Fruit fly (Drosophila melanogaster) whole organism, larva: ENCODE data around the gene CG14718.

ENCODE experiments used
- noc ChIP-seq: fragments of 200-800 bp; sonication (Bioruptor generic); optimal IDR thresholded peaks from 3 replicates; lab custom pipeline; 2019; ENCODE audit warnings: missing biosample characterization, mild to moderate bottlenecking, missing genetic modification characterization, moderate library complexity

CG14718 gene

DNA sequence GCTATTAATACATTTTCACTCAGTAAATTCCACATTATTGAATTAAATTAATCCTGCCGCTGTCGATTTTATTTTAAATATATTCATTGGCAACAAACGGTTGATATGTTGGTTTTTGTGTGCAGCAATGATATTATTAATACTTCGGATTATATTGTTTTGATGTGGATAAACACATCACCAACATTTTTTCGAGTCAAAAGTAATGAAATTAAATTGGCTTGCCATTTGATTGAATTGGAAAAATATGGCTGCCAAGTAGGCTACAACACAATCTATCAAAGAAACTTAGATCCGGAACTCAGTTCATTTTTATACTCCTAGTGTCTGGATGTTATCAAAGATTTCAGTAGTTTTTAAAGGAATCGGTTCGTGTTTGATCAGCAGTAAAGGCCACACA is at the start of gene CG14718:
Gene CG14718, plus strand, starts transcription at position 301 of the 400 bp plus-strand sequence.
- no peak for TF ChIP-seq noc (tag; lab: Kevin White, UChicago)

DNA sequence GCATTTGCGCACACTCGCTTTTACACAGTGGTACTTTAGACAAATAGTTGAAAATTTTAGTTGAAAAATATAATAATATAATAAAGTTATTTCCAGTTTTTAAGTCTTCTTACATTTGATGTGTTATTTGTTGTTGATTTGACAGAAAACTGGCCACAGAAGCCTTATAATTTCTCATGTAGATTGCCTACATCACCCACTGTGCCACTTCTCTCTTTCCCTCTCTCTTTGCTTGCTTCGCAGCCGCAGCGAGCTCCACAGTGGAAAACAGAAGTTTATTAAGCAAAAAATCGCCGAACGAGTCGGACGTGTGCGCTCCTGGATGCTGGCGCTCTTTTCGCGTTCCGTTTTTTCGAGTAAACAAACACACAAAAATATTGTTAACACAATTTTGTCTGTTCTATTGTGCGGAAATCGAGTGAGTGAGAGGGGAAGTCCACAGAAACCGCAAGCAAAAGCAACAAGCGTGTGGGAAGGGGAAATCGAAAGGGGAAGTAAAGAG is 44.5 kb upstream of the CG14718 start, which contains the start of gene CG42327:
Gene CG42327, plus strand, starts transcription at position 277 of the 502 bp plus-strand sequence.
- TF ChIP-seq noc (tag; lab: Kevin White, UChicago), result peak; percentile 31

DNA sequence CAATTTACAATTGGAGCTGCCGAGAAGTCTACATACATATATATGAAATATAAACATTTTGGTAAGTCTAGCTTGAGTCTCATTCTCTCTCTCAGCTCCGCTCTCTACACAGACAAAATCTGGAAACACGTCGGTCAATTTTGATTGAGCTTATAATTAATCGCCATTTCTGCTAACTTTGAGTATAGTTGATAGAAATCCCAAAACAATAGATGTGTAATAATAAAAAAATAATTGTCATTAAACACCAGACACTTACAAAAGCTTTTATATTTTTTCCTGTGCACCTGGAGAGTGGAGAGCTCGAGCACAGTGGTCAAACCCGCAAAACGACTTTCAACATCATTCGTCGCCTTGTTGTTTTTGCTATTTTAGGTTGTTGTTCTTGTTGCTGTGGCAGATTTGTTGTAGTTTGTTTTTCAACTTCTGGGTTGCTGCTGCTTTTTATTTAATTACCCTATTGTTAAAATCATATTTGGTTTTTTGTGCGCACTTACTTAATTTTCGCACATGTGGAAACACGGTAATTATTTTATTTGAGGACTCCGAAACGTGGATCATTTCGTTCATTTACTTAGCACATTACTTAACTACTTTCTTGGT is 43.7 kb upstream of the CG14718 start:
- TF ChIP-seq noc (tag; lab: Kevin White, UChicago), result peak; percentile 96

DNA sequence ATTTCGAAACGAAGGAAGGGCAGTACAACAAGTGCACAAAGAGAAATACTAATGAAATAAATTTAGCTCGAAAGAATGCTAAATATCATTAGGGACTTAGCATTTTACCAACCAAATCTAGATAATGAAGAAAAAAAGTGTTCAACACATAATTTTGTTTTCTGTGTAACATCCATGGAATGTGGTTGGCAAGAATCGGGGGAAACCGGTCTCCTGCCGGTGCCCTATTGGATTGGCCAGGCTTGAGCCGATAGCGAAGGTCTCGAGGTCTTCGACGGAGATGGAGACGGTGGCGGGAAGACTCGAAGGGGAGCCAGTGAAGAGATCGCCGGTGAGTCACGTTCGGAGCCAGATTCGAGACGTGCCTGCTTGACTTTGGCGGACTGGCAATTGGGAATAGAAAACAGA is 42.6 kb upstream of the CG14718 start:
- peak; percentile 62 for TF ChIP-seq noc (tag; lab: Kevin White, UChicago)

DNA sequence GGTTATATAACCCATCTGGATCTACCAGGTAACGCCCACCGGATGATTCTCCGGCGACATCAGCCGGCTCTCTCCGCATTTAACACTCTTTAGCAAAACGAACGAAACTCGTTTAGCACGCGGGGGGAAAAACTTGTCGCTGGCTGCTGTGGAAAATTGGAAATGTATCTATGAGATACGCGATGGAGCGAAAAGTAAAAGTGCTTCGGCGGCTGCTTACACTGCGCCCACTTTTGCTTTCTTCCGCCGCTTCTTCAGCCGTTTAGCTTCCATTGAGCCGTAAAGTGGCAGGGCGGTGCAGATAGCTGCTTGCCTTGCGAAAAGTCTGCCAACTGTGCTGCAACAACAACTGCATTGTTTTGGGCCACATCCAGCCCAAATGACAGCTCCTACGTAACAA is 39.2 kb upstream of the CG14718 start:
- no peak for TF ChIP-seq noc (tag; lab: Kevin White, UChicago)

DNA sequence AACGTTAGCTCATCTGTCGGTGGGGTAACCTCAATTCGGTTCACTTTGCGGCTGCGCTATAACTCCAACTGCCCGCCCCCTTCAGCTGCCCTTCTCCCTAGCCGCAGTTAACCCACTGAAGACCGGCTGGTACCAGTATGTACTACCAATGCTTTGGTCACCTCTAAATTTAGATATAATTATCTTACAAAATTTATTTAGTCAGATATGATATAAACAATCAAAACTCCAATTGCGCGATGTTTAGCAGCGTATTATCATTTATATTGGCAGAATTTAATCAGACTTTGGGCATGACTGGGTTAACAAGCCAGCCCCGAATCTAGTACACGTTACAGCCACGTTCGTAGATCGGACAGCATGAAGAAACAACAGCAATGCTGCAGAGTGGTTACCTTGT is 38.7 kb upstream of the CG14718 start:
- no peak for TF ChIP-seq noc (tag; lab: Kevin White, UChicago)

DNA sequence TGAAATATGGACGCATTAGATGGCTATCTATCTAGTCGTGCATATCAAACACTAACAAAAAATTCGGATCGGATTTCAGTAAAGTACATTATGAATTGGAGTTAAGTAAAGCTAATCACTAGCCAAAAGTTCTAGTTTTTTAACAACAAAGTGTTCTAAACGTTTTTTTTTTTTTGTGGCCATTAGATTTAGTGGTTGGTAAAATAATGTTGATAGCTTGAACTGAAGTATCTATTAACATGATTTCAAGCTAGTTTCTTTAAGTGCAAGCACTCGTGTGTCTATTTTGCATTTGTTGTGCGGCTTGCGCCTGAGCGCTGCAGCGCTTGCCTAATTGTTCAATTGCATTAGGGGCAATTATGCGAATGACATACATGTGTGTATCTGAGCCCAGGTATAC is 37.8 kb upstream of the CG14718 start:
- no peak for TF ChIP-seq noc (tag; lab: Kevin White, UChicago)

DNA sequence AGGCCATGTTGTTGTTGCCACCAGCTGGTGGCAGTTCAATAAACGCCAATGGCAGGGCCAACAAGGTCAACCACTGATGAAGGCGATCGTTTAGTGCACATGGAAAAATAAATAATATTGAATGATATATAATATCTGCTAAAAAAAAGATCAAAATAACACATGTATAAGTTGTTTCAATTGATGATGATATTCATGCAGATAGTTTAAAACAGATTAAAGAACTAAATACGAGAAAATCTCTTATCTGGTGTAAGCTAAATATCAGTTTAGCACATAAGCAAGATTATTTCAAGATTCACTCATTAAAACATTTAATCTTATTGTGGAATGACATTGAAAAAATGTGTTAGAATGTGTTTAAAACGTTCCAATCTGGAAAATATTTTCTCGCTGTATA is 37.0 kb upstream of the CG14718 start:
- TF ChIP-seq noc (tag; lab: Kevin White, UChicago), result no peak

DNA sequence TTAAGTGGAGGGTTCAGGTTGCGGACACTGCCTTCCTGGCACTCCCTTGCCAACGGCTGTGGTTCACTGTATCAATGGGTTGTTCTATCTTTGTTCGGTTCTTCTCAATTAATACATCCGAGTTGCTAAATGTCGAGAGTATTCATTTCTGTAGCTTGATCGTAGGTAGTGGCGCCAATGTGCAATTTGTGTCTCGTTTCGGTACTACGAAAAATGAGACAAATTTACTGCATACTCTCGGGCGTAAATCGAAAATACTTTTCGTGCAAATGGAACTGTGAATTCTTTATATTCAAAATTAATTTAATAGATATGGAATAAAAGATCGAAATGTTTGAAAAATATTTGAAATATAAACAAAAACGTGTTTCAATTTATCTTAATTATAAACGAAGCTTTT is 34.9 kb upstream of the CG14718 start:
- TF ChIP-seq noc (tag; lab: Kevin White, UChicago), result no peak

DNA sequence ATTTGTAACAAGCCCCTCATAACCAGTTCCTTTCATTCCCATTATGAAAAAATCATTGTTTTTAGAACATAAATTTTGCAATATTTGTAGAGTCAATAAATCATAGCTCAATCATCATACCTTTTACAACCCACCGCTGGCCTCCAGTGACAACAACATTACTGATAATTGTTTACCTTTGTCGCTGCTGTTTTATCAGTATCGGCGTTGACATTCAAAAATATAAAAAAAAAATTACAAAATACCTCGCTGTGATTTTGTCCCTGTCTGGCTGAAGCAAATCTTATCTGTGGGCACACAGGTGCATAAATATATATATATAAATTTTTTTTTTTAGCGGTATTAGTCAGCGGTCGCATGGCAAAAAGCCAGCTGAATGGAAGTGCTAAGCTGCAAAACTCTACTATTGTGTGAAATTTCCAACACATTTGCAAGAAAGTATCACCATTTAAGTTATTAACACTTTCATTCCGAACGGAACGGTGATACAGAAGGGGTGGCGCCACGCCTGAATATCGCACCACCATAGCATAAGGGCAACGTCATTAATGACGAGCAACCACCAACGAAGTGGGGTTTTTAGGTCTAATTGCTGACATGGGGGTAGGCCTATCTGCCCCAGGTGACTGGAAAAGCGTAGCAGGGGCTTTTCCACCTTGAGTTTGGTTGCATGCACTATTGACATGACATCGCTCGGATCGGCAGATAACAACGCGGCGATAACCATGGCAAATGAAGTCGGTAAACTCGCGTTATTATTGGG is 34.3 kb upstream of the CG14718 start:
- no peak for TF ChIP-seq noc (tag; lab: Kevin White, UChicago)

DNA sequence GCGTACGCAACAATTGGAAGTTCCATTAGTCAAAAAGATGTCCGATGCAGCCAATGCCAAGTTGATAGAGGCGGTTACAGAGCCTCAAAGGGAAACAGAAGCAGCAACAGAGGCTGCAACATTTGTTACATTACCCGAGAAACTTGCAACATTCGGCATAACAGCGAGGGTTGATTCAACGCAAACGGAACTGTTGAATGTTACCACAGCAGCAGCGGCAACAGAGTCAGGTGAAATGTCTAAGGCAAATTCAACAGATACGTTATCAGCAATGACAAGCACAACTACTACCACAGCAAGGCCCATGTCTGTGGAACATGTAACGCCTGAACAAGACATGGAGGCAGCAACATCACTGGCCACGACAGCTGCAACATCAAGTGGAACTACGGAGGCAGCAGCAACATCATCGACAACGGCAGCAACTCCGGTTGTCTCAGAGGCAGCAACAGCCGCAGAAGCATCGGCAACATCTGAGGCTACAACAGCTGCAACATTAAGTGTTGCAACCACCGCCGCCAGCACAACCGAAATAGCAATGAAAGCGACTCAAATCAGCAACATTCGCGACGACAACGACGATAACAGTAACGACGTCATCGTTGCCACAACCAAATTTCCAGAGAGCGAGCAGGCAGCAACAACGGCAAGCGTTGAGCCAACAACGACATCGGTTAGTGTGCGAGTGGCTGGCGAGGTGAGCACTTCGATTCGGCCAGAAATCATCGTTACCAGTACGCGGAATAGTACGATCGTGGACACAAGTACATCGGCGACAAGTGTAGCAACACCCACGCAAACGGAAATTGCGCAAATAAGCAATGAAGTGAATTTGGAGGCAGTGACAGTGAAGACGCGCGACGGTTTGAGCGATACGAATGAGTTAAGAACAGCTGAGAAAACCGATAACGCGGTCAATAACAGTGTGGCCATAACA is 31.1 kb upstream of the CG14718 start:
- TF ChIP-seq noc (tag; lab: Kevin White, UChicago), result no peak

DNA sequence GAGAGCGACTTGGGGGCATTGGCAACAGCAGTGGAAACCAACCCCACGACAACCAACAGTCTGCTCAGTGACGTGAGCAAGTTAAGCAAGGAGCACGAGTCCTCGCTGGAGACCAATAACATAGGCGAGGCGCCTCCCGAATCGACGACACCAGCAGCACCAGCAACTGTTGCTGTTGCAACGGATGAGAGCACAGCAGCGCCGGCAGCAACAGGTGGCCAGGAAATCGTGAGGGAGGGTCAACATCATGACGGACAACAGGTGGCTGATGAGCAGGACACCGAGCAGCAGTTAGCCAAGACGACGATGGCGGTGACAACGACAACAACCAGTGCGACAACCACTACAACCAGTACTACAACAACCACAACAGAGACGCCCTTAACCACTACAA is 30.5 kb upstream of the CG14718 start:
- no peak for TF ChIP-seq noc (tag; lab: Kevin White, UChicago)

DNA sequence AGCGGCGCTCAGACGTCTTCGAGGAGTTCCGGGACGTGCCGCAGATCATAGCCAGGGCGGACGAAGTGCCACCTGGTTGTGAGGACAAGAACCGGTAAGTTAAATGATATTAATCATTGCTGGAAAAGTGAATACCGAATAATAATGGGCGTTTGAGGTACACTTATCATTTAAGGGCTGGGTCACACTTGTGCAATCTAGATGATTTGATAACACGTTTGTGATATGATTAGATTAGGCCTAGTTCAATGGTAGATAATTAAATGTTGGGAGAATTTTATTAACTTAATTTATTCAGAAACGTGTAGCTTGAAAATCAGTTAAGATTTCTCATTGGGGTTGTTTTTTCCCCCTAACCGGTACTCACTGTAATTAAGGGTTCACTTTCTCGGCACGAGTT is 29.5 kb upstream of the CG14718 start:
- no peak for TF ChIP-seq noc (tag; lab: Kevin White, UChicago)

DNA sequence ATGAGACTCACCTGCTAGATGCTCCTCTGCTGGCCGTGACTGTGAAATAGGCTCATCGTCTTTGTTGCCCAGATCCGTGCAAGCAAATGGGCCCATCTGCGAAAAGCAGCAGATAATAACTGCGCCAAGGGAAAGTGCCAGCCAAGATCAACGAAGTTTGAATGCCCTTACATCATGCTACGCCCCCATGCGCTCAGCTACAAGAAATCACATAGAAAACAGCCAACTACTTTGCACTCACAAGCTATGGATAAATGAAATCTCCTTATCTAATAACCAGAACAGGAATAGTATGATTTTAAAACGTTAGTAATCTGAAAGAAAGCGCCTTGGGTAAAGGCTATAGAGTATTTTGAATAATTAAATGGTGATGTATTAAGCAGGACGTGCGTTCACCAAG is 28.6 kb upstream of the CG14718 start:
- TF ChIP-seq noc (tag; lab: Kevin White, UChicago), result no peak

DNA sequence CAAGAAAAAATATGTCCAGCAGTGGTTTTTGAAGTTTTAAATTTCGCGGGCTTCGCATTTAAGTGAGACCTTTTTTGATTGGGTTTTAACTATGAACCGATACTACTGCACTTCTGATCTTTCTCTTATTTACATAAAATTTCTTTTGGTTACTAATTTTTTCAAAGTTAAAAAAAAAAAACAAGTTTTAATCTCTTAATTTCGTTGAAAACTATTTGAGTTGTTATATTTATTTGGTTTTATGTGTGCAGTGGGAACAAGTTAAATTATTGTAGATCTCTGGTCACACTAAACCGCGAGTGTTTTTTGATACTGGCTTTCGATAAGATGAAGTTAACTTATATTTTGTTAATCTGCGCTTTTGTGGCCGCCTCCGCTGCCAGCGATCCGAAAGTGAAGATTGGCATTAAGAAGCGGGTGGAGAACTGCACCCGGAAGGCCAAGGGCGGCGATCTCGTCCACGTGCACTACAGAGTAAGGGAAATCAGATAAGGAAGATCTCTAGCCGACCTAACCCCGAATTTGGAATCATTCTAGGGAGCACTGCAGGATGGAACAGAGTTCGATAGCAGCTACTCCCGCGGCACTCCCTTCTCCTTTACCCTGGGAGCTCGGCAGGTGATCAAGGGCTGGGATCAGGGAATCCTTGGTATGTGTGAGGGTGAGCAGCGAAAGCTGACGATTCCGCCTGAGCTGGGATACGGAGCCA is 26.3 kb upstream of the CG14718 start, which contains the start of gene CG14715:
Gene CG14715, plus strand, starts transcription at position 267 of the 709 bp plus-strand sequence.
- TF ChIP-seq noc (tag; lab: Kevin White, UChicago), result peak; percentile 31
